Worm (Caenorhabditis elegans) whole organism, L4 larva: ENCODE results near the gene ceh-86.

Experiments
- F49E8.2 ChIP-seq: sonication (generic microtip); optimal IDR thresholded peaks from 2 replicates; lab custom pipeline; 2016; ENCODE audit warnings: missing compliant biosample characterization, mild to moderate bottlenecking, missing genetic modification characterization, borderline replicate concordance
- ama-1 ChIP-seq: fragments of 150-350 bp; optimal IDR thresholded peaks from 2 replicates; lab custom pipeline; 2014; ENCODE audit warnings: inconsistent platforms, mixed read lengths
- ces-1 ChIP-seq: fragments of 150-350 bp; sonication (generic microtip); optimal IDR thresholded peaks from 4 replicates; lab custom pipeline; 2014; ENCODE audit warnings: missing biosample characterization, missing genetic modification reagents, missing genetic modification characterization
- lin-29 ChIP-seq: fragments of 200-800 bp; sonication (Bioruptor generic); IDR thresholded peaks from 2 replicates; pipeline ENCODE4 v1.3.6; 2022; ENCODE audit warnings: missing genetic modification reagents, missing genetic modification characterization, missing compliant biosample characterization
- nhr-102 ChIP-seq: sonication (generic microtip); optimal IDR thresholded peaks from 2 replicates; lab custom pipeline; 2016; ENCODE audit warnings: mild to moderate bottlenecking, missing genetic modification characterization, moderate library complexity, missing compliant biosample characterization
- php-3 ChIP-seq: fragments of 200-800 bp; sonication (Bioruptor generic); IDR thresholded peaks from 2 replicates; pipeline ENCODE4 v1.3.6; 2022; ENCODE audit warnings: missing genetic modification reagents, missing genetic modification characterization, missing compliant biosample characterization
- tra-1 ChIP-seq: fragments of 200-800 bp; sonication (Bioruptor generic); IDR thresholded peaks from 2 replicates; pipeline ENCODE4 v1.3.6; 2022; ENCODE audit warnings: missing genetic modification reagents, missing genetic modification characterization, missing compliant biosample characterization
- unc-130 ChIP-seq: sonication (generic microtip); optimal IDR thresholded peaks from 2 replicates; lab custom pipeline; 2016; ENCODE audit warnings: missing genetic modification reagents, missing genetic modification characterization, missing compliant biosample characterization
- zag-1 ChIP-seq: fragments of 150-350 bp; optimal IDR thresholded peaks from 2 replicates; lab custom pipeline; 2014; ENCODE audit warnings: missing biosample characterization, missing genetic modification characterization

- TF ChIP-seq ama-1 (lab: Kevin White, UChicago) (no peak), unc-130 (GFP tag; lab: Kevin White, UChicago) (no peak), ces-1 (GFP tag; lab: Kevin White, UChicago) (no peak), zag-1 (no peak), php-3 (GFP tag; lab: Robert Waterston, UW) (0 out of 2 replicates have a peak, but pooled peaks have one; percentile 23), F49E8.2 (tag; lab: Kevin White, UChicago) (no peak), tra-1 (GFP tag; lab: Robert Waterston, UW) (no peak), nhr-102 (tag; lab: Kevin White, UChicago) (no peak), lin-29 (GFP tag; lab: Robert Waterston, UW) (no peak)
Observed at ce11 chrII:2412649-2413048, 19.2 kb downstream of the ceh-86 start, which contains the start of gene fbxa-182.
